Fruit fly (Drosophila melanogaster): ENCODE data around the gene CG33489.

- TF ChIP-seq Ets96B (tag; optimal IDR thresholded peaks at IDR 0.05) (no peak), Blimp-1 (GFP tag; optimal IDR thresholded peaks at IDR 0.05) (no peak), CG16779 (tag; optimal IDR thresholded peaks at IDR 0.05) (no peak), CG15336 (GFP tag; IDR thresholded peaks at IDR 0.05) (no peak)
Observed at dm6 chr3L:11583964-11584363, 7.1 kb upstream of the CG33489 start, which contains the start of gene CG32086.

Data from whole organism, prepupa.